Worm (Caenorhabditis elegans) whole organism, midembryonic: ENCODE data around the gene T22E5.6.

Experiments
- T22C8.4 ChIP-seq: fragments of 200-800 bp; sonication (Bioruptor generic); IDR thresholded peaks from 2 replicates; pipeline ENCODE4 v1.3.6; 2022; ENCODE audit warnings: missing genetic modification characterization, missing compliant biosample characterization
- flt-1 ChIP-seq: fragments of 200-800 bp; sonication (Bioruptor generic); IDR thresholded peaks from 2 replicates; pipeline ENCODE4 v1.3.6; 2022; ENCODE audit warnings: missing genetic modification characterization, missing compliant biosample characterization
- klf-2 ChIP-seq: fragments of 200-800 bp; sonication (Bioruptor generic); conservative IDR thresholded peaks from 2 replicates; pipeline ENCODE4 v1.3.6; 2022; ENCODE audit warnings: missing genetic modification reagents, missing genetic modification characterization, missing compliant biosample characterization
- med-1 ChIP-seq: sonication (generic microtip); optimal IDR thresholded peaks from 2 replicates; lab custom pipeline; 2017; ENCODE audit warnings: missing genetic modification characterization, mild to moderate bottlenecking, missing compliant biosample characterization, antibody characterized with exemption, missing genetic modification reagents; ENCODE audit not compliant: insufficient read depth
- ref-1 ChIP-seq: fragments of 200-800 bp; sonication (Bioruptor generic); conservative IDR thresholded peaks from 2 replicates; pipeline ENCODE4 v1.3.6; 2022; ENCODE audit warnings: missing genetic modification reagents, missing genetic modification characterization, missing compliant biosample characterization
- tab-1 ChIP-seq: fragments of 200-800 bp; sonication (Bioruptor generic); IDR thresholded peaks from 2 replicates; pipeline ENCODE4 v1.3.6; 2022; ENCODE audit warnings: missing genetic modification characterization, missing compliant biosample characterization
- ztf-23 ChIP-seq: fragments of 200-800 bp; sonication (Bioruptor generic); IDR thresholded peaks from 2 replicates; pipeline ENCODE4 v1.3.6; 2022; ENCODE audit warnings: missing genetic modification reagents, missing genetic modification characterization, missing compliant biosample characterization
- ztf-29 ChIP-seq: fragments of 200-800 bp; sonication (Bioruptor generic); IDR thresholded peaks from 2 replicates; pipeline ENCODE4 v1.3.6; 2022; ENCODE audit warnings: missing genetic modification reagents, missing genetic modification characterization, missing compliant biosample characterization

ce11 chrX:6391491-6391890 is 24.7 kb downstream of the T22E5.6 start, which contains the start of gene igcm-2:
- TF ChIP-seq klf-2 (GFP tag; lab: Robert Waterston, UW) (no peak), ztf-23 (GFP tag; lab: Robert Waterston, UW) (no peak), flt-1 (GFP tag; lab: Robert Waterston, UW) (no peak), tab-1 (no peak), ref-1 (no peak), med-1 (GFP tag; lab: Kevin White, UChicago) (no peak), T22C8.4 (no peak), ztf-29 (GFP tag; lab: Robert Waterston, UW) (no peak)
